Fruit fly (Drosophila melanogaster): Measurements from ENCODE around the gene Gr36c.

dm6 chr2L:17173181-17173580, 7.0 kb upstream of the Gr36c start, which contains the start of gene CG34169:
- TF ChIP-seq gl (tag; optimal IDR thresholded peaks at IDR 0.05) (no peak), CG32121 (GFP tag; IDR thresholded peaks at IDR 0.05) (no peak), CG8301 (tag; optimal IDR thresholded peaks at IDR 0.05) (no peak), Ets98B (GFP tag; IDR thresholded peaks at IDR 0.05) (no peak)

All from whole organism, pupa.